Worm (Caenorhabditis elegans): ENCODE data around the gene math-34.

DNA sequence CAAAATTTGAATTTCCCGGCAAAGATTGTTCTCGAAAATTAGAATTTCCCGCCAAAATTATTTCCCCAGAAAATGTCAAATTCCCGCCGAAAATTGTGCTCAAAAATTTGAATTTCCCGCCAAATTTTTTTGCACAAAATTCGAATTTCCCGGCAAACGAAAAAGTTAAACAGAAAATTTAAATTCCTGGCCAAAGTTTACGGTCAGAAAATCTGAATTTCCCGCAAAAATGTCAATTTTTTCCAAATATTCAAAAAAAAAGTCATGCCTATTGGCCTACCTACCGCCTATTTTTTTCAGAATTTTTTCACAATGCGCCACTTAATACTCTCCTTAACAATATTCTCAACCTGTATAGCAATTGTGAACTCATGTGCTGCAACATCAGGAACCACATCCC lies 54.1 kb downstream of the math-34 start, which contains the start of gene K02E7.1:
- TF ChIP-seq T22C8.4 (GFP tag; IDR thresholded peaks at IDR 0.05), result no peak
- TF ChIP-seq med-1 (GFP tag; optimal IDR thresholded peaks at IDR 0.05; ENCODE audit: insufficient read depth), result no peak
- TF ChIP-seq tab-1 (GFP tag; IDR thresholded peaks at IDR 0.05), result no peak

Measured in whole organism, midembryonic.